Worm (Caenorhabditis elegans) whole organism, late embryonic: ENCODE results near the gene srd-7.

Source experiments
- C08G9.2 ChIP-seq: sonication (generic microtip); optimal IDR thresholded peaks from 2 replicates; lab custom pipeline; 2016; ENCODE audit warnings: mild to moderate bottlenecking, missing genetic modification characterization, moderate library complexity, missing compliant biosample characterization
- K02D7.2 ChIP-seq: sonication (generic microtip); optimal IDR thresholded peaks from 2 replicates; lab custom pipeline; 2017; ENCODE audit warnings: mild to moderate bottlenecking, missing genetic modification characterization, missing compliant biosample characterization
- ahr-1 ChIP-seq: sonication (generic microtip); optimal IDR thresholded peaks from 2 replicates; lab custom pipeline; 2016; ENCODE audit warnings: missing genetic modification characterization, missing compliant biosample characterization
- ama-1 ChIP-seq: fragments of 150-350 bp; optimal IDR thresholded peaks from 2 replicates; lab custom pipeline; 2014
- ceh-14 ChIP-seq: sonication (generic microtip); optimal IDR thresholded peaks from 2 replicates; lab custom pipeline; 2016; ENCODE audit warnings: missing genotype, missing genetic modification characterization, missing compliant biosample characterization
- ceh-18 ChIP-seq: sonication (generic microtip); optimal IDR thresholded peaks from 2 replicates; lab custom pipeline; 2016; ENCODE audit warnings: missing genetic modification characterization, missing compliant biosample characterization
- ceh-24 ChIP-seq: sonication (generic microtip); optimal IDR thresholded peaks from 2 replicates; lab custom pipeline; 2016; ENCODE audit warnings: mild to moderate bottlenecking, missing genetic modification characterization, missing compliant biosample characterization
- ceh-34 ChIP-seq: sonication (generic microtip); optimal IDR thresholded peaks from 2 replicates; lab custom pipeline; 2016; ENCODE audit warnings: mild to moderate bottlenecking, missing genetic modification characterization, missing compliant biosample characterization
- ceh-6 ChIP-seq: fragments of 200-800 bp; sonication (Bioruptor generic); optimal IDR thresholded peaks from 2 replicates; lab custom pipeline; 2018; ENCODE audit warnings: mild to moderate bottlenecking, missing genetic modification characterization, missing compliant biosample characterization
- che-1 ChIP-seq: sonication (generic microtip); optimal IDR thresholded peaks from 2 replicates; lab custom pipeline; 2016; ENCODE audit warnings: mild to moderate bottlenecking, missing genetic modification characterization, missing compliant biosample characterization
- dve-1 ChIP-seq: sonication (generic microtip); optimal IDR thresholded peaks from 2 replicates; lab custom pipeline; 2017; ENCODE audit warnings: antibody characterized with exemption, mild to moderate bottlenecking, missing genetic modification characterization, missing compliant biosample characterization
- elt-2 ChIP-seq: sonication (generic microtip); optimal IDR thresholded peaks from 2 replicates; lab custom pipeline; 2016; ENCODE audit warnings: missing genetic modification reagents, missing genetic modification characterization, missing compliant biosample characterization
- elt-4 ChIP-seq: sonication (generic microtip); optimal IDR thresholded peaks from 2 replicates; lab custom pipeline; 2016; ENCODE audit warnings: missing genetic modification characterization, missing compliant biosample characterization
- ets-4 ChIP-seq: sonication (generic microtip); optimal IDR thresholded peaks from 2 replicates; lab custom pipeline; 2016; ENCODE audit warnings: missing genetic modification characterization, missing compliant biosample characterization
- fkh-10 ChIP-seq: fragments of 150-350 bp; optimal IDR thresholded peaks from 2 replicates; lab custom pipeline; 2014; ENCODE audit warnings: missing biosample characterization, missing genetic modification reagents, missing genetic modification characterization
- gmeb-2 ChIP-seq: sonication (generic microtip); optimal IDR thresholded peaks from 2 replicates; lab custom pipeline; 2016; ENCODE audit warnings: missing genetic modification characterization, inconsistent platforms, missing compliant biosample characterization
- hlh-15 ChIP-seq: sonication (generic microtip); optimal IDR thresholded peaks from 2 replicates; lab custom pipeline; 2016; ENCODE audit warnings: missing genetic modification characterization, missing compliant biosample characterization
- hlh-30 ChIP-seq: sonication (generic microtip); optimal IDR thresholded peaks from 2 replicates; lab custom pipeline; 2017; ENCODE audit warnings: antibody characterized with exemption, missing genetic modification characterization, missing compliant biosample characterization; ENCODE audit not compliant: insufficient read depth
- hlh-6 ChIP-seq: sonication (generic microtip); optimal IDR thresholded peaks from 2 replicates; lab custom pipeline; 2016; ENCODE audit warnings: missing genotype, missing genetic modification characterization, missing compliant biosample characterization
- lin-11 ChIP-seq: fragments of 200-800 bp; sonication (Bioruptor generic); optimal IDR thresholded peaks from 2 replicates; lab custom pipeline; 2018; ENCODE audit warnings: mild to moderate bottlenecking, missing genetic modification characterization, missing compliant biosample characterization
- mec-3 ChIP-seq: sonication (generic microtip); optimal IDR thresholded peaks from 2 replicates; lab custom pipeline; 2016; ENCODE audit warnings: borderline replicate concordance, missing genetic modification characterization, missing compliant biosample characterization
- nfya-1 ChIP-seq: sonication (generic microtip); optimal IDR thresholded peaks from 2 replicates; lab custom pipeline; 2017; ENCODE audit warnings: missing genetic modification characterization, mild to moderate bottlenecking, missing compliant biosample characterization, antibody characterized with exemption, moderate library complexity
- nhr-11 ChIP-seq: fragments of 150-350 bp; optimal IDR thresholded peaks from 2 replicates; lab custom pipeline; 2014; ENCODE audit warnings: missing biosample characterization, missing genetic modification characterization
- nhr-232 ChIP-seq: sonication (generic microtip); optimal IDR thresholded peaks from 2 replicates; lab custom pipeline; 2016; ENCODE audit warnings: missing genetic modification characterization, missing compliant biosample characterization
- pax-1 ChIP-seq: fragments of 150-350 bp; optimal IDR thresholded peaks from 2 replicates; lab custom pipeline; 2014; ENCODE audit warnings: missing biosample characterization, missing genetic modification characterization
- pha-2 ChIP-seq: sonication (generic microtip); optimal IDR thresholded peaks from 2 replicates; lab custom pipeline; 2017; ENCODE audit warnings: mild to moderate bottlenecking, missing genetic modification characterization, missing compliant biosample characterization
- pha-4 ChIP-seq: fragments of 150-350 bp; optimal IDR thresholded peaks from 2 replicates; lab custom pipeline; 2018; ENCODE audit warnings: missing biosample characterization, missing genetic modification reagents, missing genetic modification characterization
- pros-1 ChIP-seq: fragments of 150-350 bp; optimal IDR thresholded peaks from 2 replicates; lab custom pipeline; 2014; ENCODE audit warnings: missing biosample characterization, missing genetic modification reagents, missing genetic modification characterization
- sox-2 ChIP-seq: fragments of 200-800 bp; sonication (Bioruptor generic); IDR thresholded peaks from 2 replicates; pipeline ENCODE4 v1.3.6; 2022; ENCODE audit warnings: missing genetic modification reagents, missing genetic modification characterization, missing compliant biosample characterization
- tbx-2 ChIP-seq: sonication (generic microtip); optimal IDR thresholded peaks from 2 replicates; lab custom pipeline; 2016; ENCODE audit warnings: missing genetic modification characterization, missing compliant biosample characterization
- ttx-3 ChIP-seq: sonication (generic microtip); optimal IDR thresholded peaks from 2 replicates; lab custom pipeline; 2016; ENCODE audit warnings: missing genetic modification reagents, missing genetic modification characterization, missing compliant biosample characterization
- unc-3 ChIP-seq, 2 experiments: fragments of 200-800 bp in 1 of 2; sonication (Bioruptor generic) in 1 of 2; sonication (generic microtip) in 1 of 2; conservative IDR thresholded peaks in 1 of 2; optimal IDR thresholded peaks in 1 of 2; 2 replicates each; pipeline versions ENCODE4 v1.3.6 to Lab custom; 2016 to 2022; ENCODE audit warnings: missing compliant biosample characterization in 2 of 2, missing genetic modification characterization in 2 of 2, missing genetic modification reagents in 1 of 2
- unc-55 ChIP-seq: sonication (generic microtip); optimal IDR thresholded peaks from 2 replicates; lab custom pipeline; 2017; ENCODE audit warnings: missing biosample characterization, missing genetic modification reagents, missing genetic modification characterization
- zip-5 ChIP-seq: sonication (generic microtip); optimal IDR thresholded peaks from 2 replicates; lab custom pipeline; 2016; ENCODE audit warnings: missing genetic modification characterization, missing compliant biosample characterization

srd-7 gene

ce11 chrIV:10821672-10822304, 35.2 kb upstream of the srd-7 start (continued):
- TF ChIP-seq gmeb-2 (peak; percentile 18), ceh-18 (peak; percentile 98), pros-1 (peak; percentile 85), nhr-11 (tag; lab: Kevin White, UChicago) (no peak), ama-1 (lab: Kevin White, UChicago) (peak; percentile 55), sox-2 (no peak; the same call in 1 of the 2 replicates), K02D7.2 (tag; lab: Kevin White, UChicago) (no peak), pha-4 (no peak), hlh-6 (tag; lab: Kevin White, UChicago) (peak; percentile 56), ets-4 (tag; lab: Kevin White, UChicago) (peak; percentile 51), unc-3 (GFP tag; conservative IDR thresholded peaks at IDR 0.05; lab: Robert Waterston, UW) (peak; percentile 62; the same call in 1 of the 2 replicates), unc-3 (tag; optimal IDR thresholded peaks at IDR 0.05; lab: Kevin White, UChicago) (no peak), ceh-14 (tag; lab: Kevin White, UChicago) (peak; percentile 56), elt-4 (tag; lab: Kevin White, UChicago) (no peak), C08G9.2 (tag; lab: Kevin White, UChicago) (peak; percentile 53), zip-5 (tag; lab: Kevin White, UChicago) (no peak), unc-55 (GFP tag; lab: Kevin White, UChicago) (peak; percentile 33), hlh-15 (no peak)

- no peak for TF ChIP-seq unc-3 (GFP tag; conservative IDR thresholded peaks at IDR 0.05; lab: Robert Waterston, UW)
- TF ChIP-seq unc-3 (tag; optimal IDR thresholded peaks at IDR 0.05; lab: Kevin White, UChicago) = no peak
- peak; percentile 9 for TF ChIP-seq che-1 (tag; lab: Kevin White, UChicago)
- no peak for TF ChIP-seq ceh-34
- no peak for TF ChIP-seq ceh-6 (GFP tag; lab: Kevin White, UChicago)
- no peak for TF ChIP-seq nhr-232 (tag; lab: Kevin White, UChicago)
- no peak for TF ChIP-seq elt-2 (tag; lab: Kevin White, UChicago)
- peak; percentile 17 for TF ChIP-seq ahr-1 (tag; lab: Kevin White, UChicago)
- no peak for TF ChIP-seq ceh-24
- TF ChIP-seq pax-1 = no peak
- no peak for TF ChIP-seq ama-1 (lab: Kevin White, UChicago)
- no peak for TF ChIP-seq dve-1 (tag; lab: Kevin White, UChicago)
- no peak for TF ChIP-seq nfya-1 (tag; lab: Kevin White, UChicago)
- no peak for TF ChIP-seq mec-3 (tag; lab: Kevin White, UChicago)
- TF ChIP-seq ceh-14 (tag; lab: Kevin White, UChicago) = no peak
- peak; percentile 75 for TF ChIP-seq hlh-30 (tag; lab: Kevin White, UChicago)
- TF ChIP-seq tbx-2 (tag; lab: Kevin White, UChicago) = no peak
- TF ChIP-seq unc-55 (GFP tag; lab: Kevin White, UChicago) = no peak
- TF ChIP-seq lin-11 (tag; lab: Kevin White, UChicago) = no peak
- no peak for TF ChIP-seq fkh-10 (GFP tag; lab: Kevin White, UChicago)
- TF ChIP-seq C08G9.2 (tag; lab: Kevin White, UChicago) = no peak
These were observed 34.4 kb upstream of the srd-7 start for ce11 chrIV:10820837-10821671.

- no peak for TF ChIP-seq ttx-3 (tag; lab: Kevin White, UChicago)
- no peak for TF ChIP-seq pha-2 (tag; lab: Kevin White, UChicago)
- no peak for TF ChIP-seq ceh-14 (tag; lab: Kevin White, UChicago)
- no peak for TF ChIP-seq ceh-6 (GFP tag; lab: Kevin White, UChicago)
These were observed 33.5 kb upstream of the srd-7 start for ce11 chrIV:10820114-10820513.
